Worm (Caenorhabditis elegans) whole organism, L2 larva: ENCODE measurements around the gene Y49F6B.12.

Source experiments
- lin-13 ChIP-seq: fragments of 150-350 bp; optimal IDR thresholded peaks from 2 replicates; lab custom pipeline; 2014; ENCODE audit warnings: missing biosample characterization, missing genetic modification reagents, missing genetic modification characterization
- nhr-6 ChIP-seq: fragments of 150-350 bp; optimal IDR thresholded peaks from 2 replicates; lab custom pipeline; 2014; ENCODE audit warnings: missing biosample characterization, missing genetic modification characterization
- unc-62 ChIP-seq: fragments of 150-350 bp; optimal IDR thresholded peaks from 2 replicates; lab custom pipeline; 2014; ENCODE audit warnings: missing biosample characterization, missing genetic modification reagents, missing genetic modification characterization

DNA sequence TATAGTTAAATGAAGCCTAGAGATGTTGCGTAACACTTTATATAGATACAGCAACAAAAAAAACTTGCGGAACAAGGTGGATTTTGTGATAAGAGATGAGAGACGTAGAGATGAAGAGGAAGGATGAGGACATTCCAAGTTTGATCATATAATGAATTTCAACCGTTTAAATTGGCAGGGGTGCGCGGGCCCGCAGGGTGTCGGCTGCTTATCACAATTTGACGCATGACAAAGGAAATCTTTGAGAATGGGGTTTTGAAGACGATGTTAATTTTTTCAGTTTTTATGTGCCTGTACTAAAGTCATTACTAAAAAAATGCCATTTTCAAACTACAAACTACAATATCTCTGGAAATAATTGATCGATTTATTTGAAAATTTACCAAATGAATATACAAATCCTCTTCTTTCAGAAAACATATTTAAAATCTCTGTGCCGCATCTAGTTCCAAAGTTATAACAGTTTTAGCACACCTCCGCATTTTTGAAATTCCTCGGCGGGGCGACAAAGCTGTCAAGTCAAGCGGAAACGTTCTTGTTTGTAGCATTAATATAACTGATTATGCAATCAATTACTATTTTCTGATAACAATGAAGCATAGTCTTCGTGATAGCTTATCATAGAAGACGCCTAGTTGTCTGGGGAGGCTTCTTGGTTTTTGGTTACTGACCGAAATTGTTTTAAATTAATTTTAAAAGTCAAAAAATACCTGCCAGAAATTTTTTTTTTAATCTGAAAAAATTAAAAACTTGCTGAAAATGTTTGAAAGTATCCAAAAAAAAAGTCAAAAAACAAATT lies 32.2 kb downstream of the Y49F6B.12 start:
- TF ChIP-seq unc-62 (GFP tag; lab: Kevin White, UChicago) (no peak), lin-13 (GFP tag; lab: Kevin White, UChicago) (no peak), nhr-6 (tag; lab: Kevin White, UChicago) (no peak)
